Worm (Caenorhabditis elegans): ENCODE results near the gene T25B6.3.

ce11 chrX:8991856-8992456 lies 35.4 kb upstream of the T25B6.3 start, which contains the start of gene C24A3.4:
- no peak for TF ChIP-seq unc-130 (tag; optimal IDR thresholded peaks at IDR 0.05)
- TF ChIP-seq sup-37 (GFP tag; optimal IDR thresholded peaks at IDR 0.05) = no peak
- no peak for TF ChIP-seq aly-2 (tag; optimal IDR thresholded peaks at IDR 0.05)
- TF ChIP-seq ztf-4 (tag; optimal IDR thresholded peaks at IDR 0.05) = no peak
- TF ChIP-seq zag-1 (tag; optimal IDR thresholded peaks at IDR 0.05) = no peak
